Fruit fly (Drosophila melanogaster) whole organism, embryonic: Measurements from ENCODE around the gene CG33325.

ENCODE experiments used
- Atf-2 ChIP-seq: fragments of 200-800 bp; sonication (Bioruptor generic); optimal IDR thresholded peaks from 2 replicates; lab custom pipeline; 2016; ENCODE audit warnings: missing biosample characterization, missing genetic modification characterization
- CG10321 ChIP-seq: fragments of 200-800 bp; sonication (Bioruptor generic); IDR thresholded peaks from 2 replicates; pipeline ENCODE4 v1.3.6; 2022; ENCODE audit warnings: missing biosample characterization, missing genetic modification characterization
- Fer1 ChIP-seq: fragments of 200-800 bp; sonication (Bioruptor generic); optimal IDR thresholded peaks from 2 replicates; lab custom pipeline; 2017; ENCODE audit warnings: missing biosample characterization, mild to moderate bottlenecking, missing genetic modification characterization
- MESR4 ChIP-seq: fragments of 200-800 bp; sonication (Bioruptor generic); optimal IDR thresholded peaks from 2 replicates; lab custom pipeline; 2018; ENCODE audit warnings: missing biosample characterization, mild to moderate bottlenecking, missing genetic modification characterization, moderate library complexity
- Scr ChIP-seq: fragments of 200-800 bp; sonication (Bioruptor generic); IDR thresholded peaks from 2 replicates; pipeline ENCODE4 v1.3.6; 2022; ENCODE audit warnings: missing biosample characterization, missing genetic modification characterization; ENCODE audit not compliant: partially characterized antibody
- Six4 ChIP-seq: fragments of 200-800 bp; sonication (Bioruptor generic); optimal IDR thresholded peaks from 2 replicates; lab custom pipeline; 2016; ENCODE audit warnings: missing biosample characterization, missing genetic modification characterization
- dati ChIP-seq: fragments of 200-800 bp; sonication (Bioruptor generic); IDR thresholded peaks from 2 replicates; pipeline ENCODE4 v1.3.6; 2022; ENCODE audit warnings: missing biosample characterization, missing genetic modification characterization
- wek ChIP-seq: fragments of 200-800 bp; sonication (Bioruptor generic); optimal IDR thresholded peaks from 3 replicates; lab custom pipeline; 2018; ENCODE audit warnings: missing biosample characterization, mild to moderate bottlenecking, missing genetic modification characterization, moderate library complexity

dm6 chr3R:8715851-8716550, 36.2 kb upstream of the CG33325 start, which contains the start of gene TMEM216:
- TF ChIP-seq Fer1 (GFP tag; lab: Kevin White, UChicago), result no peak
- no peak for TF ChIP-seq Six4 (GFP tag; lab: Kevin White, UChicago)
- peak; percentile 54; the same call in 1 of the 2 replicates for TF ChIP-seq Scr (GFP tag; lab: Robert Waterston, UW)
- TF ChIP-seq Atf-2 (GFP tag; lab: Kevin White, UChicago), result no peak
- TF ChIP-seq CG10321 (GFP tag; lab: Robert Waterston, UW), result no peak
- TF ChIP-seq dati (GFP tag; lab: Robert Waterston, UW), result no peak
- peak; percentile 99 for TF ChIP-seq MESR4 (GFP tag; lab: Kevin White, UChicago)
- TF ChIP-seq wek (GFP tag; lab: Kevin White, UChicago), result no peak
